Fruit fly (Drosophila melanogaster) whole organism, embryonic: ENCODE results near the gene elB.

Experiments used
- Aef1 ChIP-seq: fragments of 200-800 bp; sonication (Bioruptor generic); IDR thresholded peaks from 3 replicates; pipeline ENCODE4 v1.3.6; 2022; ENCODE audit warnings: missing biosample characterization, missing genetic modification characterization
- Antp ChIP-seq: fragments of 200-800 bp; sonication (Bioruptor generic); optimal IDR thresholded peaks from 3 replicates; lab custom pipeline; 2016; ENCODE audit warnings: missing biosample characterization, missing genetic modification characterization
- Bgb ChIP-seq: fragments of 200-800 bp; sonication (Bioruptor generic); IDR thresholded peaks from 2 replicates; pipeline ENCODE4 v1.3.6; 2022; ENCODE audit warnings: missing biosample characterization, missing genetic modification characterization; ENCODE audit not compliant: partially characterized antibody
- CG1024 ChIP-seq: fragments of 200-800 bp; sonication (Bioruptor generic); IDR thresholded peaks from 2 replicates; pipeline ENCODE4 v1.3.6; 2022; ENCODE audit warnings: missing biosample characterization, missing genetic modification characterization
- CG10959 ChIP-seq: fragments of 200-800 bp; sonication (Bioruptor generic); IDR thresholded peaks from 2 replicates; pipeline ENCODE4 v1.3.6; 2022; ENCODE audit warnings: missing biosample characterization, missing genetic modification characterization
- CG10979 ChIP-seq: fragments of 200-800 bp; sonication (Bioruptor generic); optimal IDR thresholded peaks from 2 replicates; lab custom pipeline; 2018; ENCODE audit warnings: missing biosample characterization, mild to moderate bottlenecking, missing genetic modification characterization, moderate library complexity
- CG11723 ChIP-seq: fragments of 200-800 bp; sonication (Bioruptor generic); optimal IDR thresholded peaks from 2 replicates; lab custom pipeline; 2017; ENCODE audit warnings: missing biosample characterization, mild to moderate bottlenecking, missing genetic modification characterization
- CG12071 ChIP-seq: fragments of 200-800 bp; sonication (Bioruptor generic); optimal IDR thresholded peaks from 3 replicates; lab custom pipeline; 2018; ENCODE audit warnings: missing biosample characterization, mild to moderate bottlenecking, missing genetic modification characterization
- CG12104 ChIP-seq: fragments of 200-800 bp; sonication (Bioruptor generic); optimal IDR thresholded peaks from 3 replicates; lab custom pipeline; 2016; ENCODE audit warnings: missing biosample characterization, missing genetic modification characterization
- CG14050 ChIP-seq: fragments of 200-800 bp; sonication (Bioruptor generic); IDR thresholded peaks from 3 replicates; pipeline ENCODE4 v1.3.6; 2022; ENCODE audit warnings: missing biosample characterization, missing genetic modification characterization
- CG14710 ChIP-seq: fragments of 200-800 bp; sonication (Bioruptor generic); optimal IDR thresholded peaks from 3 replicates; lab custom pipeline; 2019; ENCODE audit warnings: missing biosample characterization, mild to moderate bottlenecking, missing genetic modification characterization, moderate library complexity
- CG15269 ChIP-seq: fragments of 200-800 bp; sonication (Bioruptor generic); optimal IDR thresholded peaks from 2 replicates; lab custom pipeline; 2018; ENCODE audit warnings: missing biosample characterization, mild to moderate bottlenecking, missing genetic modification characterization, moderate library complexity
- CG17359 ChIP-seq: fragments of 200-800 bp; sonication (Bioruptor generic); optimal IDR thresholded peaks from 3 replicates; lab custom pipeline; 2018; ENCODE audit warnings: missing biosample characterization, mild to moderate bottlenecking, missing genetic modification characterization, moderate library complexity
- CG17829 ChIP-seq: fragments of 200-800 bp; optimal IDR thresholded peaks from 2 replicates; lab custom pipeline; 2019; ENCODE audit warnings: missing biosample characterization, mild to moderate bottlenecking, missing genetic modification characterization, moderate library complexity
- CG2889 ChIP-seq: fragments of 200-800 bp; sonication (Bioruptor generic); IDR thresholded peaks from 3 replicates; pipeline ENCODE4 v1.3.6; 2022; ENCODE audit warnings: missing biosample characterization, missing genetic modification characterization
- CG30020 ChIP-seq: fragments of 200-800 bp; optimal IDR thresholded peaks from 2 replicates; lab custom pipeline; 2019; ENCODE audit warnings: missing biosample characterization, mild to moderate bottlenecking, missing genetic modification characterization, moderate library complexity
- CG31224 ChIP-seq: fragments of 200-800 bp; sonication (Bioruptor generic); IDR thresholded peaks from 2 replicates; pipeline ENCODE4 v1.3.6; 2022; ENCODE audit warnings: missing biosample characterization, missing genetic modification characterization
- CG32532 ChIP-seq: fragments of 200-800 bp; sonication (Bioruptor generic); IDR thresholded peaks from 2 replicates; pipeline ENCODE4 v1.3.6; 2022; ENCODE audit warnings: missing biosample characterization, missing genetic modification characterization
- CG34376 ChIP-seq: fragments of 200-800 bp; sonication (Bioruptor generic); optimal IDR thresholded peaks from 2 replicates; lab custom pipeline; 2018; ENCODE audit warnings: missing biosample characterization, mild to moderate bottlenecking, missing genetic modification characterization
- CG34422 ChIP-seq: fragments of 200-800 bp; sonication (Bioruptor generic); IDR thresholded peaks from 3 replicates; pipeline ENCODE4 v1.3.6; 2022; ENCODE audit warnings: missing biosample characterization, missing genetic modification characterization
- CG4328 ChIP-seq: fragments of 200-800 bp; sonication (Bioruptor generic); optimal IDR thresholded peaks from 3 replicates; lab custom pipeline; 2017; ENCODE audit warnings: missing biosample characterization, missing genetic modification reagents, missing genetic modification characterization
- CG4617 ChIP-seq: fragments of 200-800 bp; sonication (Bioruptor generic); optimal IDR thresholded peaks from 3 replicates; lab custom pipeline; 2016; ENCODE audit warnings: missing biosample characterization, missing genetic modification characterization, borderline replicate concordance
- Camta ChIP-seq: fragments of 200-800 bp; sonication (Bioruptor generic); optimal IDR thresholded peaks from 2 replicates; lab custom pipeline; 2016; ENCODE audit warnings: missing biosample characterization, missing genetic modification characterization
- CkIIα-i1 ChIP-seq: fragments of 200-800 bp; sonication (Bioruptor generic); IDR thresholded peaks from 2 replicates; pipeline ENCODE4 v1.3.6; 2022; ENCODE audit warnings: missing biosample characterization, missing genetic modification characterization
- Dad ChIP-seq: fragments of 200-800 bp; sonication (Bioruptor generic); optimal IDR thresholded peaks from 3 replicates; lab custom pipeline; 2016; ENCODE audit warnings: missing biosample characterization, missing genetic modification characterization
- Hmr ChIP-seq: fragments of 200-800 bp; sonication (Bioruptor generic); optimal IDR thresholded peaks from 3 replicates; lab custom pipeline; 2017; ENCODE audit warnings: mild to moderate bottlenecking, missing biosample characterization, missing genetic modification reagents, missing genetic modification characterization
- Lim3 ChIP-seq: fragments of 200-800 bp; sonication (Bioruptor generic); IDR thresholded peaks from 2 replicates; pipeline ENCODE4 v1.3.6; 2022; ENCODE audit warnings: missing biosample characterization, missing genetic modification characterization
- Med ChIP-seq: fragments of 200-800 bp; sonication (Bioruptor generic); peaks from one replicate; lab custom pipeline; 2016; ENCODE audit warnings: missing biosample characterization, missing genetic modification characterization, mild to moderate bottlenecking, inconsistent platforms, moderate library complexity
- Myb ChIP-seq: fragments of 200-800 bp; sonication (Bioruptor generic); optimal IDR thresholded peaks from 2 replicates; lab custom pipeline; 2016; ENCODE audit warnings: missing biosample characterization, missing genetic modification characterization
- NFAT ChIP-seq: fragments of 200-800 bp; sonication (Bioruptor generic); IDR thresholded peaks from 2 replicates; pipeline ENCODE4 v1.3.6; 2022; ENCODE audit warnings: missing biosample characterization, missing genetic modification characterization
- Optix ChIP-seq: fragments of 200-800 bp; sonication (Bioruptor generic); IDR thresholded peaks from 3 replicates; pipeline ENCODE4 v1.3.6; 2022; ENCODE audit warnings: missing biosample characterization, missing genetic modification characterization
- ab ChIP-seq: fragments of 200-800 bp; sonication (Bioruptor generic); optimal IDR thresholded peaks from 2 replicates; lab custom pipeline; 2016; ENCODE audit warnings: missing biosample characterization, missing genetic modification characterization
- caup ChIP-seq: fragments of 200-800 bp; sonication (Bioruptor generic); optimal IDR thresholded peaks from 3 replicates; lab custom pipeline; 2017; ENCODE audit warnings: missing biosample characterization, mild to moderate bottlenecking, missing genetic modification characterization, moderate library complexity; ENCODE audit not compliant: severe bottlenecking
- cg ChIP-seq: fragments of 200-800 bp; sonication (Bioruptor generic); optimal IDR thresholded peaks from 3 replicates; lab custom pipeline; 2019; ENCODE audit warnings: missing biosample characterization, mild to moderate bottlenecking, missing genetic modification characterization, moderate library complexity
- ci ChIP-seq: fragments of 200-800 bp; sonication (Bioruptor generic); IDR thresholded peaks from 3 replicates; pipeline ENCODE4 v1.3.6; 2022; ENCODE audit warnings: missing biosample characterization, missing genetic modification characterization
- disco-r ChIP-seq: fragments of 200-800 bp; sonication (Bioruptor generic); optimal IDR thresholded peaks from 2 replicates; lab custom pipeline; 2016; ENCODE audit warnings: missing biosample characterization, missing genetic modification characterization
- dmrt99B ChIP-seq: fragments of 200-800 bp; sonication (Bioruptor generic); optimal IDR thresholded peaks from 2 replicates; lab custom pipeline; 2018; ENCODE audit warnings: missing biosample characterization, mild to moderate bottlenecking, missing genetic modification characterization, moderate library complexity
- eyg ChIP-seq: fragments of 200-800 bp; sonication (Bioruptor generic); optimal IDR thresholded peaks from 3 replicates; lab custom pipeline; 2016; ENCODE audit warnings: missing biosample characterization, missing genetic modification characterization
- fd102C ChIP-seq: fragments of 200-800 bp; sonication (Bioruptor generic); optimal IDR thresholded peaks from 2 replicates; lab custom pipeline; 2018; ENCODE audit warnings: missing biosample characterization, mild to moderate bottlenecking, missing genetic modification characterization, moderate library complexity
- fd96Cb ChIP-seq: fragments of 200-800 bp; sonication (Bioruptor generic); optimal IDR thresholded peaks from 2 replicates; lab custom pipeline; 2018; ENCODE audit warnings: missing biosample characterization, mild to moderate bottlenecking, missing genetic modification characterization, moderate library complexity
- grn ChIP-seq: fragments of 200-800 bp; sonication (Bioruptor generic); optimal IDR thresholded peaks from 3 replicates; lab custom pipeline; 2017; ENCODE audit warnings: missing biosample characterization, missing genetic modification characterization
- hkb ChIP-seq, 2 experiments: fragments of 200-800 bp in 1 of 2; fragments of >200 bp in 1 of 2; sonication (Bioruptor generic) in 1 of 2; IDR thresholded peaks in 1 of 2; optimal IDR thresholded peaks in 1 of 2; 2 replicates each; pipeline versions ENCODE4 v1.3.6 to Lab custom; 2017 to 2022; ENCODE audit warnings: missing biosample characterization in 1 of 2, missing genetic modification characterization in 1 of 2
- lola ChIP-seq, 3 experiments: fragments of >200 bp in 2 of 3; fragments of 200-800 bp in 1 of 3; sonication (Bioruptor generic) in 1 of 3; optimal IDR thresholded peaks; 2 replicates each; lab custom pipeline; 2017 to 2019; ENCODE audit warnings: missing biosample characterization in 3 of 3, missing genetic modification characterization in 3 of 3, mild to moderate bottlenecking in 1 of 3, moderate library complexity in 1 of 3
- nerfin-2 ChIP-seq: fragments of 200-800 bp; sonication (Bioruptor generic); IDR thresholded peaks from 2 replicates; pipeline ENCODE4 v1.3.6; 2022; ENCODE audit warnings: missing biosample characterization, missing genetic modification characterization; ENCODE audit not compliant: partially characterized antibody
- nmo ChIP-seq: fragments of 200-800 bp; sonication (Bioruptor generic); optimal IDR thresholded peaks from 2 replicates; lab custom pipeline; 2018; ENCODE audit warnings: missing biosample characterization, mild to moderate bottlenecking, missing genetic modification characterization, moderate library complexity
- sens ChIP-seq: fragments of 200-800 bp; sonication (Bioruptor generic); peaks from one replicate; lab custom pipeline; 2016; ENCODE audit warnings: missing biosample characterization, missing genetic modification characterization
- tin ChIP-seq: fragments of 200-800 bp; sonication (Bioruptor generic); optimal IDR thresholded peaks from 3 replicates; lab custom pipeline; 2016; ENCODE audit warnings: missing biosample characterization, missing genetic modification characterization
- trem ChIP-seq: fragments of 200-800 bp; optimal IDR thresholded peaks from 3 replicates; lab custom pipeline; 2019; ENCODE audit warnings: missing biosample characterization, mild to moderate bottlenecking, missing genetic modification characterization, moderate library complexity
- twi ChIP-seq: fragments of 200-800 bp; optimal IDR thresholded peaks from 2 replicates; lab custom pipeline; 2019; ENCODE audit warnings: missing biosample characterization, mild to moderate bottlenecking, missing genetic modification characterization, moderate library complexity
- usp ChIP-seq: fragments of >200 bp; optimal IDR thresholded peaks from 2 replicates; lab custom pipeline; 2017; ENCODE audit warnings: missing biosample characterization, missing genetic modification characterization

Gene elB

DNA sequence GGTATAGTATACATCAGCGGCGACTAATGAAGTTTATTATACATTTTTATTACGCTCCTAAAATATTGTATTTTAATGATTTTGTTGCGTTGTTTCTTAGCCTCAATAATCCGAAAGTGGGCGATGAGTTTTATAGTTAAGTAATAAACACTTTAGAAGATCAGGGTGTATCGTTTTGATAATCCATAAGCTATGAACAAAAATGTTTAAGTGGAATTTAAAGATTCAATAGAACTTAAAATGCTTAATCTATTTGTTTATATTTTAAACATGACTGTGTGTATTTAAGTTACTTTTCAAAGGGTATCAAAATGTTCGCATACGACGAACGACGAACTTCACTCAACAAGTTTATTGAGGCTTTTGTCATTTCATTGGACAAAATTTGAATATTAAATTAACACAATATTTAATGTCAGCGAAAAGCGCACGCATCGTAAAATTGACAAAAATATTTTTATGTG lies 37.1 kb downstream of the elB start (continued):
- no peak for TF ChIP-seq CG1024
- no peak for TF ChIP-seq disco-r (GFP tag; lab: Kevin White, UChicago)
- TF ChIP-seq Hmr (GFP tag; lab: Kevin White, UChicago), result peak; percentile 76
- TF ChIP-seq hkb (optimal IDR thresholded peaks at IDR 0.05; lab: Kevin White, UChicago), result no peak
- peak; percentile 83 for TF ChIP-seq hkb (GFP tag; IDR thresholded peaks at IDR 0.05; lab: Robert Waterston, UW)
- peak; percentile 28 for TF ChIP-seq CG11723
- TF ChIP-seq Optix (GFP tag; lab: Robert Waterston, UW), result no peak
- no peak for TF ChIP-seq CG17829 (tag; lab: Kevin White, UChicago)
- TF ChIP-seq sens (GFP tag; lab: Kevin White, UChicago), result peak; percentile 95
- TF ChIP-seq CG14710 (tag; lab: Kevin White, UChicago), result no peak
- TF ChIP-seq CG10979, result no peak
- TF ChIP-seq NFAT (GFP tag; lab: Robert Waterston, UW), result no peak
- peak; percentile 79 for TF ChIP-seq dmrt99B (tag; lab: Kevin White, UChicago)
- peak; percentile 66; the same call in 2 of the 3 replicates for TF ChIP-seq CG2889 (GFP tag; lab: Robert Waterston, UW)
- TF ChIP-seq Bgb (GFP tag; lab: Robert Waterston, UW), result no peak
- TF ChIP-seq Dad (GFP tag; lab: Kevin White, UChicago), result no peak
- peak; percentile 91 for TF ChIP-seq ci
- TF ChIP-seq Aef1 (GFP tag; lab: Robert Waterston, UW), result peak; percentile 64; the same call in 1 of the 3 replicates
- peak; percentile 61; the same call in 1 of the 2 replicates for TF ChIP-seq CG31224 (GFP tag; lab: Robert Waterston, UW)
- TF ChIP-seq CG4617 (GFP tag; lab: Kevin White, UChicago), result no peak
- no peak for TF ChIP-seq CG12104 (GFP tag; lab: Kevin White, UChicago)
- peak; percentile 17 for TF ChIP-seq ab (GFP tag; lab: Kevin White, UChicago)
- TF ChIP-seq Lim3, result peak; percentile 8; the same call in 1 of the 2 replicates
- TF ChIP-seq CG4328, result no peak
- TF ChIP-seq eyg (GFP tag; lab: Kevin White, UChicago), result no peak
- TF ChIP-seq Camta (GFP tag; lab: Kevin White, UChicago), result peak; percentile 38
- no peak for TF ChIP-seq CG30020
- TF ChIP-seq grn (GFP tag; lab: Kevin White, UChicago), result no peak
- TF ChIP-seq CG17359 (tag; lab: Kevin White, UChicago), result peak; percentile 70
- TF ChIP-seq CG15269, result peak; percentile 89
- peak; percentile 55 for TF ChIP-seq Antp (GFP tag; lab: Kevin White, UChicago)
- TF ChIP-seq fd96Cb (tag; lab: Kevin White, UChicago), result peak; percentile 28
- no peak for TF ChIP-seq CG10959 (GFP tag; lab: Robert Waterston, UW)
- TF ChIP-seq Myb, result peak; percentile 37
- TF ChIP-seq cg (GFP tag; lab: Kevin White, UChicago), result no peak
- TF ChIP-seq usp (GFP tag; lab: Kevin White, UChicago), result no peak
- no peak for TF ChIP-seq twi (tag; lab: Kevin White, UChicago)
- TF ChIP-seq Med (GFP tag; lab: Kevin White, UChicago), result peak; percentile 84
- TF ChIP-seq fd102C (GFP tag; lab: Kevin White, UChicago), result no peak
- peak; percentile 77 for TF ChIP-seq CG14050
- TF ChIP-seq CG32532 (GFP tag; lab: Robert Waterston, UW), result peak; percentile 78
- 0 out of 2 replicates have a peak, but pooled peaks have one; percentile 12 for TF ChIP-seq CkIIα-i1
- TF ChIP-seq caup (GFP tag; lab: Kevin White, UChicago), result peak; percentile 25
- TF ChIP-seq nerfin-2, result no peak
- peak; percentile 20 for TF ChIP-seq nmo
- TF ChIP-seq CG34422 (GFP tag; lab: Robert Waterston, UW), result peak; percentile 48; the same call in 1 of the 3 replicates
- TF ChIP-seq lola (GFP tag; optimal IDR thresholded peaks at IDR 0.05; lab: Kevin White, UChicago), result no peak
- no peak for TF ChIP-seq trem (tag; lab: Kevin White, UChicago)
- TF ChIP-seq CG34376 (GFP tag; lab: Kevin White, UChicago), result no peak
- no peak for TF ChIP-seq tin (GFP tag; lab: Kevin White, UChicago)
- peak; percentile 55 for TF ChIP-seq CG12071
